Worm (Caenorhabditis elegans) whole organism, late embryonic: ENCODE measurements around the gene math-25.

ENCODE experiments used
- elt-2 ChIP-seq: sonication (generic microtip); optimal IDR thresholded peaks from 2 replicates; lab custom pipeline; 2016; ENCODE audit warnings: missing genetic modification reagents, missing genetic modification characterization, missing compliant biosample characterization
- tbx-2 ChIP-seq: sonication (generic microtip); optimal IDR thresholded peaks from 2 replicates; lab custom pipeline; 2016; ENCODE audit warnings: missing genetic modification characterization, missing compliant biosample characterization
- unc-86 ChIP-seq: sonication (generic microtip); optimal IDR thresholded peaks from 2 replicates; lab custom pipeline; 2016; ENCODE audit warnings: missing genetic modification characterization, missing compliant biosample characterization

DNA sequence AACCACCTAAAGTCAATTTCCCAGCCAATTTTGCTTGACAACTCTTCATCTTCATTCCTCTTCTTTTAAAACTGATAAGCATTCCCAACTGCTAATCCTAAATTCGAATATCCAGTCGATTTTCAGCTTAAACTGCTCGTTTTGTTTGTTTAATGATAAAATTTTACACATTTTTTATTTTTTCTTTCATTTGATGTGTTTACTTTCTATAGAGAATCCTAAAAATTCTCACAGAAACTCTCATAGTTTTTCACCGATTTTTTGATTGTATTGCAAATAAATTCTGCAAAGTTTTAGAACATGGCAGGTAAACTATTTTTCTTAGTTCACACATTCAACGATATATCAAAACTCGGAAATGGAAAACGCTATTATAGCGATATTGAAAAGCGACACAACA is at the start of gene math-25:
- TF ChIP-seq elt-2 (tag; lab: Kevin White, UChicago) (no peak), tbx-2 (tag; lab: Kevin White, UChicago) (no peak), unc-86 (no peak)
